Fruit fly (Drosophila melanogaster): Measurements from ENCODE around the gene ear.

ear gene

DNA sequence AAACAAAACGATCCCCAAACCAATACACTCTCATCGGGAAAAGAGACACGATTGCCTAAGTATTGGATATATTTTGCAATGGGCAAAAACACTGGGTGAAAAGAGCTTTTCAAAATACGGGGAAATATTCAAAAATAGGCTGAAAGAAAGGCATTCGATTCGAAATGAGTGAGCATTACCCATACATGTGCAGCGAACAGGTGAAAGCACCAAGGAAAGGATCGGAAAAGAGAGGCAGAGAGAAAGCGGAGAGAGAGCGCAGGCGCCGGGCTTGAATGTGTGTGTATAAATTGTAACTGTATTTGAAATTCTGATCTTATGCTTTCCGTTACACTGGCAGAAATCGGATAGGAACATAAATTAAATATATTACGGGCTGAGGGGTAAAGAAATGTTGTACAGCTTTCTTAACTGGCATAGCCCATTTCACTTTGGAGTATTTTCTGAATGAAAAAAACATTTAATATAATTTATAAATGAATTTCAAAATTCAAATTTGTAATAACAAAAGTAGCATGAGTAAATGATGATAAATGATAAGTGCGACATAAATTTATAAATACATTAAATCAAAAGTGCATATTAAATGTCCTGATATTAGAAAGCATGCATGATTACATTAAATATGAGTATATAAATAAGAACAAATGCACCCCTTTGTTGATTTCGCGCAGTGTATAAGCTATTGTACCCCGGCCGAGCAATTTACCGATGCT is 39.8 kb upstream of the ear start (continued):
- TF ChIP-seq Sry-δ (GFP tag; optimal IDR thresholded peaks at IDR 0.05) (no peak), pfk (GFP tag; optimal IDR thresholded peaks at IDR 0.05) (no peak), CG30431 (GFP tag; optimal IDR thresholded peaks at IDR 0.05) (peak; percentile 65), Fer3 (tag; optimal IDR thresholded peaks at IDR 0.05) (peak; percentile 2), mld (GFP tag; IDR thresholded peaks at IDR 0.05; ENCODE audit: partially characterized antibody) (no peak), ssp (GFP tag; IDR thresholded peaks at IDR 0.05) (peak; percentile 39; the same call in 1 of the 2 replicates), CG10321 (GFP tag; IDR thresholded peaks at IDR 0.05) (0 out of 2 replicates have a peak, but pooled peaks have one; percentile 6), Jarid2 (GFP tag; optimal IDR thresholded peaks at IDR 0.05) (no peak), fd102C (GFP tag; optimal IDR thresholded peaks at IDR 0.05) (no peak), trem (tag; optimal IDR thresholded peaks at IDR 0.05) (peak; percentile 71), CG6254 (GFP tag; optimal IDR thresholded peaks at IDR 0.05) (peak; percentile 62), bowl (GFP tag; IDR thresholded peaks at IDR 0.05) (no peak), Ptx1 (GFP tag; IDR thresholded peaks at IDR 0.05) (peak; percentile 43; the same call in 1 of the 2 replicates), CoRest (tag; optimal IDR thresholded peaks at IDR 0.05) (peak; percentile 88), nerfin-1 (tag; optimal IDR thresholded peaks at IDR 0.05) (peak; percentile 69), CG11085 (GFP tag; IDR thresholded peaks at IDR 0.05) (no peak), salm (tag; optimal IDR thresholded peaks at IDR 0.05) (peak; percentile 31), grau (tag; optimal IDR thresholded peaks at IDR 0.05) (peak; percentile 80), E2f1 (GFP tag; IDR thresholded peaks at IDR 0.05) (peak; percentile 32; the same call in 1 of the 2 replicates), CG5180 (GFP tag; optimal IDR thresholded peaks at IDR 0.05) (peak; percentile 56), ind (GFP tag; optimal IDR thresholded peaks at IDR 0.05) (peak; percentile 63), br (optimal IDR thresholded peaks at IDR 0.05) (no peak), bcd (GFP tag; optimal IDR thresholded peaks at IDR 0.05) (peak; percentile 78), CG4328 (GFP tag; optimal IDR thresholded peaks at IDR 0.05) (peak; percentile 59), dmrt11E (tag; optimal IDR thresholded peaks at IDR 0.05) (peak; percentile 85), lilli (GFP tag; optimal IDR thresholded peaks at IDR 0.05) (peak; percentile 46), Abd-B (GFP tag; optimal IDR thresholded peaks at IDR 0.05) (peak; percentile 65), corto (GFP tag; optimal IDR thresholded peaks at IDR 0.05) (no peak), p53 (GFP tag; optimal IDR thresholded peaks at IDR 0.05) (no peak), CG16779 (GFP tag; IDR thresholded peaks at IDR 0.05) (no peak), cg (GFP tag; optimal IDR thresholded peaks at IDR 0.05) (peak; percentile 64), BEAF-32 (GFP tag; optimal IDR thresholded peaks at IDR 0.05) (no peak), dpn (GFP tag; optimal IDR thresholded peaks at IDR 0.05) (peak in 1 of 2 experiments; percentile 59), H2.0 (GFP tag; IDR thresholded peaks at IDR 0.05) (0 out of 2 replicates have a peak, but pooled peaks have one; percentile 29), kay (GFP tag; optimal IDR thresholded peaks at IDR 0.05) (peak; percentile 19), ftz-f1 (GFP tag; optimal IDR thresholded peaks at IDR 0.05) (no peak), CG10274 (GFP tag; optimal IDR thresholded peaks at IDR 0.05) (no peak), Kr (GFP tag; optimal IDR thresholded peaks at IDR 0.05) (no peak), CG7839 (tag; optimal IDR thresholded peaks at IDR 0.05) (peak; percentile 82), CG17912 (GFP tag; optimal IDR thresholded peaks at IDR 0.05) (no peak), en (GFP tag; optimal IDR thresholded peaks at IDR 0.05) (no peak), CG10959 (GFP tag; IDR thresholded peaks at IDR 0.05) (no peak), CG11093 (GFP tag; IDR thresholded peaks at IDR 0.05) (no peak), dimm (GFP tag; IDR thresholded peaks at IDR 0.05) (no peak), CG18476 (GFP tag; optimal IDR thresholded peaks at IDR 0.05) (peak; percentile 42), CG1024 (GFP tag; IDR thresholded peaks at IDR 0.05) (peak; percentile 18; the same call in 1 of the 2 replicates), CG12659 (GFP tag; optimal IDR thresholded peaks at IDR 0.05) (peak; percentile 71), exex (tag; optimal IDR thresholded peaks at IDR 0.05) (peak; percentile 12), Rx (GFP tag; IDR thresholded peaks at IDR 0.05) (no peak)
